Fruit fly (Drosophila melanogaster) S2 (cell line): ENCODE results near the gene CG8507.

Experiments used
- CG8478 ChIP-seq: fragments of >200 bp; optimal IDR thresholded peaks from 2 replicates; lab custom pipeline; 2018
- CTCF ChIP-seq, 2 experiments: fragments of >200 bp; optimal IDR thresholded peaks; 2 replicates each; lab custom pipeline; 2018

DNA sequence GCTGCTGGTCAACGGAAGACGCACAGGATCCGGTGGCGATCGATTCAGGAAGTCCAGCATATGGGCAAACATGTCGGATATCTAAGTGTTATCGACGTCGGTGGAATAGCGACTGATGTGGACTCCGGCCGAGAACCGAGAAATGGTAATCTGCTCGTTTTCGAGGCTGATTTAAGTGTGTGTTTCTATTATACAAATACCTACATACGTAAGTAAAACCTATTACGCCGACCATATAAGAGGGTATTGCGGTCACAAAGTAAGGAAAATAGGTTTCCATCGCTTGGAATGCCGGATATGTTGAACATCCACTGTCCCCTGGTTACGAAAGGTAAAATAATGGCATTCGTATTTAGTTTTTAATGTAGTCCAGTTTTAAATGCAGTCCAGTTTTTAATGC, 27.0 kb downstream of the CG8507 start, which contains the start of gene CG9459:
- TF ChIP-seq CTCF (optimal IDR thresholded peaks at IDR 0.05; lab: Kevin White, UChicago) (no peak), CG8478 (lab: Kevin White, UChicago) (no peak)
